Fruit fly (Drosophila melanogaster) whole organism, pupa: ENCODE results near the gene Sirup.
"Not testable (repeated sequence)": the region's sequence is repeated elsewhere in the genome, so short reads cannot be mapped to it uniquely, and the experiment has no call there.

Experiments
- CG10348 ChIP-seq: fragments of 200-800 bp; sonication (Bioruptor generic); IDR thresholded peaks from 2 replicates; pipeline ENCODE4 v1.3.6; 2022; ENCODE audit warnings: missing biosample characterization, missing genetic modification characterization
- CG12605 ChIP-seq: fragments of 200-800 bp; sonication (Bioruptor generic); IDR thresholded peaks from 2 replicates; pipeline ENCODE4 v1.3.6; 2022; ENCODE audit warnings: missing biosample characterization, missing genetic modification characterization
- CG13204 ChIP-seq: fragments of 200-800 bp; sonication (Bioruptor generic); optimal IDR thresholded peaks from 2 replicates; lab custom pipeline; 2018; ENCODE audit warnings: missing biosample characterization, mild to moderate bottlenecking, missing genetic modification characterization, moderate library complexity
- CG14655 ChIP-seq: fragments of 200-800 bp; sonication (Bioruptor generic); optimal IDR thresholded peaks from 3 replicates; lab custom pipeline; 2017; ENCODE audit warnings: mild to moderate bottlenecking, missing biosample characterization, missing genetic modification reagents, missing genetic modification characterization
- CG15710 ChIP-seq: fragments of 200-800 bp; sonication (Bioruptor generic); optimal IDR thresholded peaks from 2 replicates; lab custom pipeline; 2018; ENCODE audit warnings: missing biosample characterization, mild to moderate bottlenecking, missing genetic modification characterization, moderate library complexity
- CG17806 ChIP-seq: fragments of 200-800 bp; sonication (Bioruptor generic); optimal IDR thresholded peaks from 2 replicates; lab custom pipeline; 2018; ENCODE audit warnings: missing biosample characterization, mild to moderate bottlenecking, missing genetic modification characterization, moderate library complexity
- CG32121 ChIP-seq: fragments of 200-800 bp; sonication (Bioruptor generic); IDR thresholded peaks from 2 replicates; pipeline ENCODE4 v1.3.6; 2022; ENCODE audit warnings: missing biosample characterization, missing genetic modification characterization
- CG34367 ChIP-seq: fragments of 200-800 bp; sonication (Bioruptor generic); optimal IDR thresholded peaks from 2 replicates; lab custom pipeline; 2018; ENCODE audit warnings: missing biosample characterization, mild to moderate bottlenecking, missing genetic modification characterization
- CG4496 ChIP-seq: fragments of 200-800 bp; sonication (Bioruptor generic); IDR thresholded peaks from 3 replicates; pipeline ENCODE4 v1.3.6; 2022; ENCODE audit warnings: missing biosample characterization, missing genetic modification characterization
- CG8159 ChIP-seq: fragments of 200-800 bp; sonication (Bioruptor generic); optimal IDR thresholded peaks from 3 replicates; lab custom pipeline; 2018; ENCODE audit warnings: missing biosample characterization, mild to moderate bottlenecking, missing genetic modification characterization, moderate library complexity
- CG8301 ChIP-seq: fragments of 200-800 bp; sonication (Bioruptor generic); optimal IDR thresholded peaks from 2 replicates; lab custom pipeline; 2018; ENCODE audit warnings: missing biosample characterization, mild to moderate bottlenecking, missing genetic modification characterization
- CG9948 ChIP-seq: fragments of 200-800 bp; sonication (Bioruptor generic); optimal IDR thresholded peaks from 2 replicates; lab custom pipeline; 2018; ENCODE audit warnings: missing biosample characterization, mild to moderate bottlenecking, missing genetic modification characterization, moderate library complexity
- D1 ChIP-seq: fragments of 200-800 bp; sonication (Bioruptor generic); optimal IDR thresholded peaks from 2 replicates; lab custom pipeline; 2018; ENCODE audit warnings: missing biosample characterization, mild to moderate bottlenecking, missing genetic modification characterization, moderate library complexity
- EcR ChIP-seq: fragments of 200-800 bp; sonication (Bioruptor generic); optimal IDR thresholded peaks from 3 replicates; lab custom pipeline; 2019; ENCODE audit warnings: missing biosample characterization, missing genetic modification characterization, mild to moderate bottlenecking, moderate library complexity, missing genetic modification reagents
- Ets98B ChIP-seq: fragments of 200-800 bp; sonication (Bioruptor generic); IDR thresholded peaks from 2 replicates; pipeline ENCODE4 v1.3.6; 2022; ENCODE audit warnings: missing biosample characterization, missing genetic modification characterization
- Pif1A ChIP-seq: fragments of 200-800 bp; sonication (Bioruptor generic); optimal IDR thresholded peaks from 3 replicates; lab custom pipeline; 2016; ENCODE audit warnings: missing biosample characterization, missing genetic modification characterization
- Pif1B ChIP-seq: fragments of 200-800 bp; sonication (Bioruptor generic); optimal IDR thresholded peaks from 3 replicates; lab custom pipeline; 2016; ENCODE audit warnings: missing biosample characterization, missing genetic modification characterization
- Snoo ChIP-seq: fragments of 200-800 bp; sonication (Bioruptor generic); optimal IDR thresholded peaks from 3 replicates; lab custom pipeline; 2017; ENCODE audit warnings: missing biosample characterization, mild to moderate bottlenecking, missing genetic modification characterization, inconsistent platforms
- fd96Ca ChIP-seq: fragments of 200-800 bp; sonication (Bioruptor generic); IDR thresholded peaks from 3 replicates; pipeline ENCODE4 v1.3.6; 2022; ENCODE audit warnings: missing biosample characterization, missing genetic modification characterization
- gl ChIP-seq: fragments of 200-800 bp; sonication (Bioruptor generic); optimal IDR thresholded peaks from 2 replicates; lab custom pipeline; 2018; ENCODE audit warnings: missing biosample characterization, mild to moderate bottlenecking, missing genetic modification characterization
- rn ChIP-seq: fragments of 200-800 bp; sonication (Bioruptor generic); IDR thresholded peaks from 2 replicates; pipeline ENCODE4 v1.3.6; 2022; ENCODE audit warnings: missing biosample characterization, missing genetic modification characterization

The Sirup gene

dm6 chr2L:7973470-7974207 lies 25.0 kb upstream of the Sirup start:
- TF ChIP-seq CG14655 (GFP tag; lab: Kevin White, UChicago) = peak; percentile 44
- peak; percentile 28 for TF ChIP-seq Pif1A
- TF ChIP-seq CG10348 (GFP tag; lab: Robert Waterston, UW) = no peak
- TF ChIP-seq gl (tag; lab: Kevin White, UChicago) = no peak
- peak; percentile 41 for TF ChIP-seq CG17806 (tag; lab: Kevin White, UChicago)
- peak; percentile 45 for TF ChIP-seq CG15710
- peak; percentile 2 for TF ChIP-seq CG8301
- TF ChIP-seq Snoo (tag; lab: Kevin White, UChicago) = peak; percentile 65
- TF ChIP-seq fd96Ca (GFP tag; lab: Robert Waterston, UW) = no peak
- peak; percentile 6 for TF ChIP-seq Pif1B (GFP tag; lab: Kevin White, UChicago)
- peak; percentile 77 for TF ChIP-seq CG13204 (GFP tag; lab: Kevin White, UChicago)
- TF ChIP-seq CG12605 (GFP tag; lab: Robert Waterston, UW) = no peak
- no peak for TF ChIP-seq D1 (tag; lab: Kevin White, UChicago)
- TF ChIP-seq CG32121 (GFP tag; lab: Robert Waterston, UW) = no peak; the same call in 1 of the 2 replicates
- TF ChIP-seq rn (GFP tag; lab: Robert Waterston, UW) = no peak
- peak; percentile 49; the same call in 1 of the 3 replicates for TF ChIP-seq CG4496 (GFP tag; lab: Robert Waterston, UW)
- TF ChIP-seq CG9948 (tag; lab: Kevin White, UChicago) = peak; percentile 64
- no peak for TF ChIP-seq CG34367
- TF ChIP-seq Ets98B (GFP tag; lab: Robert Waterston, UW) = no peak
- peak; percentile 52 for TF ChIP-seq CG8159 (tag; lab: Kevin White, UChicago)
- peak; percentile 77 for TF ChIP-seq EcR (GFP tag; lab: Kevin White, UChicago)

- TF ChIP-seq CG13204 (GFP tag; lab: Kevin White, UChicago) (peak; percentile 72), CG32121 (GFP tag; lab: Robert Waterston, UW) (peak; percentile 41; the same call in 1 of the 2 replicates), CG4496 (GFP tag; lab: Robert Waterston, UW) (peak; percentile 45; the same call in 1 of the 3 replicates), Ets98B (GFP tag; lab: Robert Waterston, UW) (no peak; the same call in 1 of the 2 replicates), CG14655 (GFP tag; lab: Kevin White, UChicago) (no peak), CG12605 (GFP tag; lab: Robert Waterston, UW) (peak; percentile 35; the same call in 1 of the 2 replicates), Snoo (tag; lab: Kevin White, UChicago) (no peak)
These were observed 21.9 kb upstream of the Sirup start for dm6 chr2L:7976738-7977137.

- not testable (repeated sequence) for TF ChIP-seq D1 (tag; lab: Kevin White, UChicago); gl (tag; lab: Kevin White, UChicago); CG15710
These were observed 15.0 kb upstream of the Sirup start, which contains the start of gene CG7231 for dm6 chr2L:7983646-7984045. TSS of gene CG7231 (plus strand) at chr2L:7983946.

dm6 chr2L:7984059-7984800 lies 14.4 kb upstream of the Sirup start, which contains the start of gene Snoo:
TSS of gene Snoo (minus strand) at chr2L:7984196.
- TF ChIP-seq fd96Ca (GFP tag; lab: Robert Waterston, UW) (0 out of 3 replicates have a peak, but pooled peaks have one; percentile 20), CG4496 (GFP tag; lab: Robert Waterston, UW) (peak; percentile 22; the same call in 1 of the 3 replicates), CG32121 (GFP tag; lab: Robert Waterston, UW) (no peak), Ets98B (GFP tag; lab: Robert Waterston, UW) (peak; percentile 30; the same call in 1 of the 2 replicates), CG17806 (tag; lab: Kevin White, UChicago) (no peak), CG12605 (GFP tag; lab: Robert Waterston, UW) (peak; percentile 80), CG10348 (GFP tag; lab: Robert Waterston, UW) (no peak), CG13204 (GFP tag; lab: Kevin White, UChicago) (peak; percentile 3)
- TF ChIP-seq, all 21 proteins: peak for 5

dm6 chr2L:7984889-7985514 lies 13.7 kb upstream of the Sirup start:
- peak; percentile 57 for TF ChIP-seq CG8301
- TF ChIP-seq CG13204 (GFP tag; lab: Kevin White, UChicago) = peak; percentile 4
- TF ChIP-seq CG4496 (GFP tag; lab: Robert Waterston, UW) = peak; percentile 78; the same call in 2 of the 3 replicates
- no peak for TF ChIP-seq CG10348 (GFP tag; lab: Robert Waterston, UW)
- no peak for TF ChIP-seq gl (tag; lab: Kevin White, UChicago)
- no peak for TF ChIP-seq CG34367
- TF ChIP-seq CG32121 (GFP tag; lab: Robert Waterston, UW) = peak; percentile 56; the same call in 1 of the 2 replicates
- TF ChIP-seq CG17806 (tag; lab: Kevin White, UChicago) = peak; percentile 30
- TF ChIP-seq fd96Ca (GFP tag; lab: Robert Waterston, UW) = peak; percentile 58; the same call in 1 of the 3 replicates
- TF ChIP-seq rn (GFP tag; lab: Robert Waterston, UW) = 0 out of 2 replicates have a peak, but pooled peaks have one; percentile 24
- 0 out of 2 replicates have a peak, but pooled peaks have one; percentile 35 for TF ChIP-seq CG12605 (GFP tag; lab: Robert Waterston, UW)
- TF ChIP-seq CG14655 (GFP tag; lab: Kevin White, UChicago) = peak; percentile 67
- peak; percentile 35 for TF ChIP-seq CG9948 (tag; lab: Kevin White, UChicago)
- peak; percentile 62 for TF ChIP-seq CG8159 (tag; lab: Kevin White, UChicago)
- TF ChIP-seq CG15710 = peak; percentile 30
- no peak for TF ChIP-seq D1 (tag; lab: Kevin White, UChicago)
- peak; percentile 29; the same call in 1 of the 2 replicates for TF ChIP-seq Ets98B (GFP tag; lab: Robert Waterston, UW)
- peak; percentile 55 for TF ChIP-seq Snoo (tag; lab: Kevin White, UChicago)
- TF ChIP-seq Pif1B (GFP tag; lab: Kevin White, UChicago) = peak; percentile 66
- TF ChIP-seq EcR (GFP tag; lab: Kevin White, UChicago) = peak; percentile 55
- peak; percentile 68 for TF ChIP-seq Pif1A
